Fruit fly (Drosophila melanogaster): ENCODE data around the gene dsx.

dm6 chr3R:7968958-7969701 lies 1.9 kb upstream of the dsx start:
- TF ChIP-seq insv (optimal IDR thresholded peaks at IDR 0.05) (no peak), h (optimal IDR thresholded peaks at IDR 0.05) (no peak)
